Worm (Caenorhabditis elegans) whole organism, early embryonic: ENCODE results near the gene ZK105.8.
"Not testable (repeated sequence)": the region's sequence is repeated elsewhere in the genome, so short reads cannot be mapped to it uniquely, and the experiment has no call there.

Experiments used
- B0310.2 ChIP-seq: sonication (generic microtip); optimal IDR thresholded peaks from 2 replicates; lab custom pipeline; 2016; ENCODE audit warnings: mild to moderate bottlenecking, missing genetic modification characterization, missing compliant biosample characterization
- F13C5.2 ChIP-seq: sonication (generic microtip); optimal IDR thresholded peaks from 2 replicates; lab custom pipeline; 2017; ENCODE audit warnings: mild to moderate bottlenecking, missing genetic modification characterization, inconsistent platforms, missing compliant biosample characterization
- aly-1 ChIP-seq: sonication (generic microtip); optimal IDR thresholded peaks from 2 replicates; lab custom pipeline; 2016; ENCODE audit warnings: missing genetic modification characterization, missing compliant biosample characterization
- ama-1 ChIP-seq: fragments of 150-350 bp; optimal IDR thresholded peaks from 2 replicates; lab custom pipeline; 2014
- ceh-13 ChIP-seq: fragments of 200-800 bp; sonication (Bioruptor generic); optimal IDR thresholded peaks from 2 replicates; lab custom pipeline; 2018; ENCODE audit warnings: mild to moderate bottlenecking, missing genetic modification characterization, missing compliant biosample characterization
- ceh-36 ChIP-seq: sonication (generic microtip); optimal IDR thresholded peaks from 2 replicates; lab custom pipeline; 2016; ENCODE audit warnings: missing genetic modification characterization, inconsistent platforms, missing compliant biosample characterization
- ets-7 ChIP-seq: sonication (generic microtip); optimal IDR thresholded peaks from 2 replicates; lab custom pipeline; 2016; ENCODE audit warnings: missing genotype, missing genetic modification characterization, missing compliant biosample characterization
- flt-1 ChIP-seq: fragments of 200-800 bp; sonication (Bioruptor generic); IDR thresholded peaks from 2 replicates; pipeline ENCODE4 v1.3.6; 2022; ENCODE audit warnings: missing genetic modification characterization, missing compliant biosample characterization
- hmbx-1 ChIP-seq: sonication (generic microtip); optimal IDR thresholded peaks from 2 replicates; lab custom pipeline; 2016; ENCODE audit warnings: mild to moderate bottlenecking, missing genetic modification characterization, missing compliant biosample characterization
- hmg-4 ChIP-seq: fragments of 200-800 bp; sonication (Bioruptor generic); optimal IDR thresholded peaks from 2 replicates; lab custom pipeline; 2018; ENCODE audit warnings: mild to moderate bottlenecking, missing genetic modification characterization, missing compliant biosample characterization
- hnd-1 ChIP-seq: sonication (generic microtip); optimal IDR thresholded peaks from 2 replicates; lab custom pipeline; 2016; ENCODE audit warnings: missing genetic modification characterization, missing compliant biosample characterization
- pes-1 ChIP-seq: fragments of 200-800 bp; sonication (Bioruptor generic); IDR thresholded peaks from 2 replicates; pipeline ENCODE4 v1.3.6; 2022; ENCODE audit warnings: missing genetic modification reagents, missing genetic modification characterization, missing compliant biosample characterization
- scrt-1 ChIP-seq: fragments of 200-800 bp; sonication (Bioruptor generic); IDR thresholded peaks from 2 replicates; pipeline ENCODE4 v1.3.6; 2022; ENCODE audit warnings: missing genetic modification characterization, missing compliant biosample characterization
- sea-1 ChIP-seq: fragments of 200-800 bp; sonication (Bioruptor generic); conservative IDR thresholded peaks from 2 replicates; pipeline ENCODE4 v1.3.6; 2022; ENCODE audit warnings: missing genetic modification characterization, missing compliant biosample characterization
- tbx-11 ChIP-seq: fragments of 200-800 bp; sonication (Bioruptor generic); IDR thresholded peaks from 2 replicates; pipeline ENCODE4 v1.3.6; 2022; ENCODE audit warnings: missing genetic modification characterization, missing compliant biosample characterization
- tbx-37 ChIP-seq: fragments of 200-800 bp; sonication (Bioruptor generic); conservative IDR thresholded peaks from 2 replicates; pipeline ENCODE4 v1.3.6; 2022; ENCODE audit warnings: missing genetic modification reagents, missing genetic modification characterization, missing compliant biosample characterization
- tra-4 ChIP-seq: sonication (generic microtip); optimal IDR thresholded peaks from 2 replicates; lab custom pipeline; 2017; ENCODE audit warnings: missing genetic modification characterization, missing compliant biosample characterization

The ZK105.8 gene

DNA sequence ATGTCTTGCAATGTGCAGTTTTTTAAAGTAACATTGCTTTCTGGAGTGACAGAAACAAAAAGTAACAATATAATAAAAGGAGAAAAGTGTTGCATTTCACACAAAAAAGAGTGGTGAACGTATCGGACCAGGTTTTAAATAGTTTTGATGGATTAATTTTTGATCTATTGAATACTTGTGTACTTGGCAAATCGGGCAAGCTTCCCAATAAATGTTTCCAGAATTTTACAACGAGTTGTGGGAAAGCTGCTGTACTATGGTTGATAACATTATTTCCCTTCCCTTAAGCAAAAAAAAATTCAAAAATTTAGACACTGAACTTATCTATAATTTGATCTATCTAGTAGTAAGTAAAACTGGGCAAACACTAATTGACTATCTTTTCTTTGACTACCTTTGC lies 30.9 kb upstream of the ZK105.8 start, which contains the start of gene C12D5.10:
TSS of gene C12D5.10 (minus strand) at position 101 of the 400 bp plus-strand sequence.
- no peak for TF ChIP-seq tbx-37 (GFP tag; lab: Robert Waterston, UW)
- no peak for TF ChIP-seq ceh-36
- TF ChIP-seq ceh-13 (GFP tag; lab: Kevin White, UChicago), result no peak
- no peak for TF ChIP-seq sea-1 (GFP tag; lab: Robert Waterston, UW)
- TF ChIP-seq scrt-1 (GFP tag; lab: Robert Waterston, UW), result no peak
- TF ChIP-seq B0310.2 (tag; lab: Kevin White, UChicago), result no peak
- no peak for TF ChIP-seq ets-7 (tag; lab: Kevin White, UChicago)
- TF ChIP-seq hmg-4 (GFP tag; lab: Kevin White, UChicago), result no peak
- TF ChIP-seq flt-1, result no peak
- TF ChIP-seq tra-4 (tag; lab: Kevin White, UChicago), result no peak
- no peak for TF ChIP-seq pes-1 (GFP tag; lab: Robert Waterston, UW)
- TF ChIP-seq hnd-1 (tag; lab: Kevin White, UChicago), result no peak
- no peak for TF ChIP-seq tbx-11
- no peak for TF ChIP-seq F13C5.2 (tag; lab: Kevin White, UChicago)
- TF ChIP-seq aly-1 (tag; lab: Kevin White, UChicago), result no peak
- no peak for TF ChIP-seq hmbx-1 (tag; lab: Kevin White, UChicago)
- TF ChIP-seq ama-1, result no peak

- no peak for TF ChIP-seq ets-7 (tag; lab: Kevin White, UChicago)
- no peak for TF ChIP-seq B0310.2 (tag; lab: Kevin White, UChicago)
- TF ChIP-seq scrt-1 (GFP tag; lab: Robert Waterston, UW), result no peak
- no peak for TF ChIP-seq pes-1 (GFP tag; lab: Robert Waterston, UW)
- TF ChIP-seq sea-1 (GFP tag; lab: Robert Waterston, UW), result no peak
- TF ChIP-seq hmg-4 (GFP tag; lab: Kevin White, UChicago), result no peak
- TF ChIP-seq flt-1, result no peak
- no peak for TF ChIP-seq tbx-11
- TF ChIP-seq ceh-36, result no peak
- TF ChIP-seq ceh-13 (GFP tag; lab: Kevin White, UChicago), result no peak
- no peak for TF ChIP-seq ama-1
- TF ChIP-seq F13C5.2 (tag; lab: Kevin White, UChicago), result no peak
- TF ChIP-seq hmbx-1 (tag; lab: Kevin White, UChicago), result no peak
These were observed 27.5 kb upstream of the ZK105.8 start, which contains the start of gene ZK105.3 for ce11 chrV:7696842-7697241. TSS of gene ZK105.3 (plus strand) at chrV:7697142.

ce11 chrV:7703536-7703935 lies 20.8 kb upstream of the ZK105.8 start, which contains the start of gene srsx-40:
TSS of gene srsx-40 (minus strand) at chrV:7703636.
- TF ChIP-seq B0310.2 (tag; lab: Kevin White, UChicago); ets-7 (tag; lab: Kevin White, UChicago); flt-1: not testable (repeated sequence)

DNA sequence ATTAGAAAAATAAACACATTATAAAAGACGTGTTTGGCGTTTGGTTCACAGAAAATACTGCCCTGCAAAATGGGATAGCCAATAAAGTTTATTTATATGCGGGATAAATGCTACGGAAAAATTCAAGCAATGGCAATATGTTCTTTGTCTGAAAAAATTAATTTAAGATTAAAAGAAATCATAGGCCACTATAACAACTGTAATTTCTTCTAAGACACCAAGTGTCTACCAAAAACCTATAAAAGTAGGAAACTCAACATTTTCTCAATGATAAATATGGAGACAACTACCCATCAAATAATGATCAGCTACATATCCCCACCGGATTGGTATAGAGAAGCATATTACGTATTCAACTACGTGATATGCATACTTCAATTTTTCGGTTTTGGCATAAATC lies 19.0 kb upstream of the ZK105.8 start, which contains the start of gene srw-3:
TSS of gene srw-3 (plus strand) at position 301 of the 400 bp plus-strand sequence.
- no peak for TF ChIP-seq ceh-36
- TF ChIP-seq tbx-11, result no peak
- no peak for TF ChIP-seq F13C5.2 (tag; lab: Kevin White, UChicago)

- TF ChIP-seq tra-4 (tag; lab: Kevin White, UChicago) (no peak), scrt-1 (GFP tag; lab: Robert Waterston, UW) (no peak), B0310.2 (tag; lab: Kevin White, UChicago) (no peak), pes-1 (GFP tag; lab: Robert Waterston, UW) (no peak), tbx-37 (GFP tag; lab: Robert Waterston, UW) (no peak), ceh-36 (no peak), hmbx-1 (tag; lab: Kevin White, UChicago) (no peak), ets-7 (tag; lab: Kevin White, UChicago) (no peak), sea-1 (GFP tag; lab: Robert Waterston, UW) (no peak), ceh-13 (GFP tag; lab: Kevin White, UChicago) (no peak), hnd-1 (tag; lab: Kevin White, UChicago) (no peak)
These were observed 15.8 kb upstream of the ZK105.8 start, which contains the start of gene ZK105.11 for ce11 chrV:7708525-7708924. TSS of gene ZK105.11 (minus strand) at chrV:7708625.

DNA sequence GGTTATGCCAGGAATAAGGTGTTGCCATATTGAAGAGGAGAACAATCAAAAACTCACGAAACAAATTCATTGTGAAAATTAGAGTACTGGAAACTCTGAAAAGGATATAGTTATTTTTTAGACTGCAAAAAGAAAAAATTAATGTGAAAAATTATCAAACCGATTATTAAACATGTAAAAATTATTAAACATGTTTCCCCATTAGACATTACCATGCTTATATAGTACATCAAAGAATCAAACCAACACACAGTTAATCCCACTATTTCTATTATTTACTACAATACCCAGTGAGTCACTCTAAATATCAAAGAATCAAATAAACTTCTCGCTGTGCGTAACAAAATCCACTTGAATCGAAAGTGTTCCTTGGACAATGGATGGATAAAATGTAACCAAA lies 11.2 kb upstream of the ZK105.8 start, which contains the start of gene ZK105.13:
TSS of gene ZK105.13 (minus strand) at position 101 of the 400 bp plus-strand sequence.
- TF ChIP-seq tra-4 (tag; lab: Kevin White, UChicago) (no peak), ceh-36 (no peak), flt-1 (no peak), sea-1 (GFP tag; lab: Robert Waterston, UW) (no peak), F13C5.2 (tag; lab: Kevin White, UChicago) (no peak), hmg-4 (GFP tag; lab: Kevin White, UChicago) (no peak), ama-1 (no peak), B0310.2 (tag; lab: Kevin White, UChicago) (no peak), aly-1 (tag; lab: Kevin White, UChicago) (no peak), scrt-1 (GFP tag; lab: Robert Waterston, UW) (no peak), tbx-11 (no peak), ceh-13 (GFP tag; lab: Kevin White, UChicago) (no peak), hmbx-1 (tag; lab: Kevin White, UChicago) (no peak), hnd-1 (tag; lab: Kevin White, UChicago) (no peak), tbx-37 (GFP tag; lab: Robert Waterston, UW) (no peak), pes-1 (GFP tag; lab: Robert Waterston, UW) (no peak), ets-7 (tag; lab: Kevin White, UChicago) (no peak)

DNA sequence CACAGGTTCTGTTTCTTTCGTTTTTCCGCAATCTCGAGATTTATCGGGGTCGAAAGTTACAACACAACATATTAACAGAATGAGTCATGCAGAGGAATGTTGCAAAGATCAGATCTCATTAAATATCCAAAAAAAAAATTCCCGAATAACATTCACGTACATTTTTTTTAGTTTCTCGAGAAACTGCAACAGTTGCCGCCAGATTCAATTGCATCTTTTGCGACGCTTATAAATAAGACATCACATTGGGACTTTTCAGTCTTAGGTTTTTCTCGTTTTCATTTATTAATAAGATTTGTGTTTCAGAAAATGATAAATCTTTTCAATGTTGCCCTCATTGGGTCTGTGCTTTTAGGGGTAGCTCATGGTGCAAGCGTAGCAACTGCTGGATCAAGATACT lies 10.6 kb upstream of the ZK105.8 start, which contains the start of gene ZK105.1:
TSS of gene ZK105.1 (plus strand) at position 301 of the 400 bp plus-strand sequence.
- TF ChIP-seq hmg-4 (GFP tag; lab: Kevin White, UChicago), result no peak
- TF ChIP-seq sea-1 (GFP tag; lab: Robert Waterston, UW), result no peak
